Worm (Caenorhabditis elegans) whole organism, L4 larva: ENCODE measurements around the gene ptb-1.

ENCODE experiments used
- aly-2 ChIP-seq: sonication (generic microtip); optimal IDR thresholded peaks from 2 replicates; lab custom pipeline; 2018; ENCODE audit warnings: missing biosample characterization, missing genetic modification characterization
- mdl-1 ChIP-seq, 2 experiments: fragments of 150-350 bp in 1 of 2; sonication (generic microtip) in 1 of 2; optimal IDR thresholded peaks; 2 replicates each; lab custom pipeline; 2014 to 2017; ENCODE audit warnings: missing biosample characterization in 2 of 2, missing genetic modification characterization in 2 of 2
- pha-4 ChIP-seq, 2 experiments: fragments of 150-350 bp in 1 of 2; fragments of 200-800 bp in 1 of 2; sonication (Bioruptor generic) in 1 of 2; IDR thresholded peaks in 1 of 2; optimal IDR thresholded peaks in 1 of 2; 2 replicates each; pipeline versions ENCODE4 v1.3.6 to Lab custom; 2014 to 2022; ENCODE audit warnings: missing genetic modification characterization in 2 of 2, missing genetic modification reagents in 2 of 2, missing biosample characterization in 1 of 2, missing compliant biosample characterization in 1 of 2
- ztf-11 ChIP-seq: fragments of 150-350 bp; optimal IDR thresholded peaks from 2 replicates; lab custom pipeline; 2014; ENCODE audit warnings: missing biosample characterization, missing genetic modification characterization

DNA sequence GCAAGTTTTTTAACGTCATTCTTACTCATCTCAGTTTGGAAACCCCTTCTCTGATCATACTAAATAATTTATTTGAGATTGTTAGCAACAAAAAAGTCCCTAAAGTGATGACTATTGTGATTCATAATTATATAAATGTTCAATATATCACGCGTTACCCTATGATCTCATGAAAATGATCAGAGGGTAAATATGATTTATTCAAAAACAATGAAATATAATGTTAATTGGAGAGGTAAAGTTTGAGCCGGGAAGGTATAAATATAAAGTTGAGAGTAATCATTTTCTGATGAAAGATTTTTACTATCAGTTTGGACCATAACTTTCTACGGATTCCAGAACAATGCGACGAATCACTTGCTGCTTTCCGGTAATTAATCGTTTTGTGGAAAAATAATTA, 61.7 kb downstream of the ptb-1 start, which contains the start of gene C52A11.3:
- TF ChIP-seq mdl-1 (tag; optimal IDR thresholded peaks at IDR 0.05; lab: Kevin White, UChicago) (no peak), pha-4 (GFP tag; IDR thresholded peaks at IDR 0.05; lab: Robert Waterston, UW) (no peak), pha-4 (tag; optimal IDR thresholded peaks at IDR 0.05; lab: Kevin White, UChicago) (no peak), ztf-11 (tag; lab: Kevin White, UChicago) (no peak), aly-2 (tag; lab: Kevin White, UChicago) (no peak)
